Fruit fly (Drosophila melanogaster) whole organism, prepupa: Measurements from ENCODE around the gene Sys1.
A peak's percentile ranks its signal among the peaks of the same experiment; 100 is the strongest.

Experiments
- Blimp-1 ChIP-seq: fragments of 200-800 bp; sonication (Bioruptor generic); optimal IDR thresholded peaks from 3 replicates; lab custom pipeline; 2017; ENCODE audit warnings: missing biosample characterization, missing genetic modification characterization, mild to moderate bottlenecking, moderate library complexity, missing genetic modification reagents
- CG10669 ChIP-seq: fragments of 200-800 bp; sonication (Bioruptor generic); optimal IDR thresholded peaks from 3 replicates; lab custom pipeline; 2018; ENCODE audit warnings: missing biosample characterization, mild to moderate bottlenecking, missing genetic modification characterization, moderate library complexity
- CG15336 ChIP-seq: fragments of 200-800 bp; sonication (Bioruptor generic); IDR thresholded peaks from 2 replicates; pipeline ENCODE4 v1.3.6; 2022; ENCODE audit warnings: missing biosample characterization, missing genetic modification characterization
- CG1621 ChIP-seq: fragments of 200-800 bp; sonication (Bioruptor generic); optimal IDR thresholded peaks from 3 replicates; lab custom pipeline; 2018; ENCODE audit warnings: missing biosample characterization, mild to moderate bottlenecking, missing genetic modification characterization
- CG32006 ChIP-seq: fragments of 200-800 bp; sonication (Bioruptor generic); optimal IDR thresholded peaks from 3 replicates; lab custom pipeline; 2017; ENCODE audit warnings: missing biosample characterization, mild to moderate bottlenecking, missing genetic modification characterization
- CG34406 ChIP-seq: fragments of 200-800 bp; sonication (Bioruptor generic); optimal IDR thresholded peaks from 3 replicates; lab custom pipeline; 2016; ENCODE audit warnings: missing biosample characterization, missing genetic modification characterization
- CG4318 ChIP-seq: fragments of 200-800 bp; sonication (Bioruptor generic); optimal IDR thresholded peaks from 3 replicates; lab custom pipeline; 2017; ENCODE audit warnings: missing biosample characterization, mild to moderate bottlenecking, missing genetic modification characterization
- CG6276 ChIP-seq: fragments of 200-800 bp; sonication (Bioruptor generic); optimal IDR thresholded peaks from 2 replicates; lab custom pipeline; 2017; ENCODE audit warnings: missing biosample characterization, mild to moderate bottlenecking, missing genetic modification characterization
- CG6792 ChIP-seq: fragments of 200-800 bp; sonication (Bioruptor generic); optimal IDR thresholded peaks from 3 replicates; lab custom pipeline; 2016; ENCODE audit warnings: missing biosample characterization, missing genetic modification characterization
- CG6854 ChIP-seq: fragments of 200-800 bp; sonication (Bioruptor generic); optimal IDR thresholded peaks from 2 replicates; lab custom pipeline; 2017; ENCODE audit warnings: missing biosample characterization, mild to moderate bottlenecking, missing genetic modification characterization
- CG7368 ChIP-seq: fragments of 200-800 bp; sonication (Bioruptor generic); optimal IDR thresholded peaks from 3 replicates; lab custom pipeline; 2016; ENCODE audit warnings: missing biosample characterization, missing genetic modification characterization
- CG8119 ChIP-seq: fragments of 200-800 bp; sonication (Bioruptor generic); IDR thresholded peaks from 3 replicates; pipeline ENCODE4 v1.3.6; 2022; ENCODE audit warnings: missing biosample characterization, missing genetic modification characterization
- CG8319 ChIP-seq: fragments of 200-800 bp; sonication (Bioruptor generic); optimal IDR thresholded peaks from 3 replicates; lab custom pipeline; 2016; ENCODE audit warnings: missing biosample characterization, missing genetic modification characterization
- CG8632 ChIP-seq: fragments of 200-800 bp; sonication (Bioruptor generic); optimal IDR thresholded peaks from 3 replicates; lab custom pipeline; 2016; ENCODE audit warnings: missing biosample characterization, missing genetic modification characterization
- CG9139 ChIP-seq: fragments of 200-800 bp; sonication (Bioruptor generic); optimal IDR thresholded peaks from 3 replicates; lab custom pipeline; 2017; ENCODE audit warnings: missing biosample characterization, mild to moderate bottlenecking, missing genetic modification characterization
- Eip78C ChIP-seq: fragments of 200-800 bp; sonication (Bioruptor generic); peaks from one replicate; lab custom pipeline; 2016; ENCODE audit warnings: missing biosample characterization, missing genetic modification characterization
- Eip93F ChIP-seq: fragments of 200-800 bp; sonication (Bioruptor generic); optimal IDR thresholded peaks from 2 replicates; lab custom pipeline; 2016; ENCODE audit warnings: missing biosample characterization, mild to moderate bottlenecking, missing genetic modification characterization
- Ets96B ChIP-seq: fragments of 200-800 bp; optimal IDR thresholded peaks from 2 replicates; lab custom pipeline; 2019; ENCODE audit warnings: missing biosample characterization, mild to moderate bottlenecking, missing genetic modification characterization, moderate library complexity
- Gug ChIP-seq: fragments of 200-800 bp; sonication (Bioruptor generic); IDR thresholded peaks from 2 replicates; pipeline ENCODE4 v1.3.6; 2022; ENCODE audit warnings: missing biosample characterization, missing genetic modification characterization
- Hr38 ChIP-seq: sonication (Bioruptor generic); optimal IDR thresholded peaks from 2 replicates; lab custom pipeline; 2016; ENCODE audit warnings: missing biosample characterization, missing genetic modification characterization
- Hr39 ChIP-seq: fragments of 200-800 bp; sonication (Bioruptor generic); optimal IDR thresholded peaks from 2 replicates; lab custom pipeline; 2016; ENCODE audit warnings: missing biosample characterization, missing genetic modification characterization
- Lpt ChIP-seq: fragments of 200-800 bp; sonication (Bioruptor generic); optimal IDR thresholded peaks from 3 replicates; lab custom pipeline; 2016; ENCODE audit warnings: missing biosample characterization, missing genetic modification characterization
- Met ChIP-seq: fragments of 200-800 bp; sonication (Bioruptor generic); optimal IDR thresholded peaks from 3 replicates; lab custom pipeline; 2016; ENCODE audit warnings: missing biosample characterization, missing genetic modification characterization
- OdsH ChIP-seq: fragments of 200-800 bp; sonication (Bioruptor generic); optimal IDR thresholded peaks from 3 replicates; lab custom pipeline; 2016; ENCODE audit warnings: missing biosample characterization, missing genetic modification characterization
- Smox ChIP-seq: fragments of 200-800 bp; sonication (Bioruptor generic); optimal IDR thresholded peaks from 3 replicates; lab custom pipeline; 2016; ENCODE audit warnings: missing biosample characterization, missing genetic modification characterization
- Sox102F ChIP-seq: fragments of 200-800 bp; sonication (Bioruptor generic); optimal IDR thresholded peaks from 2 replicates; lab custom pipeline; 2016; ENCODE audit warnings: missing biosample characterization, mild to moderate bottlenecking, missing genetic modification characterization
- Sox14 ChIP-seq: fragments of 200-800 bp; sonication (Bioruptor generic); optimal IDR thresholded peaks from 3 replicates; lab custom pipeline; 2016; ENCODE audit warnings: missing biosample characterization, missing genetic modification characterization
- Sox15 ChIP-seq: fragments of 200-800 bp; sonication (Bioruptor generic); optimal IDR thresholded peaks from 3 replicates; lab custom pipeline; 2016; ENCODE audit warnings: missing biosample characterization, missing genetic modification characterization
- acj6 ChIP-seq: fragments of 200-800 bp; sonication (Bioruptor generic); optimal IDR thresholded peaks from 3 replicates; lab custom pipeline; 2016; ENCODE audit warnings: missing biosample characterization, missing genetic modification characterization
- cyc ChIP-seq: fragments of 200-800 bp; sonication (Bioruptor generic); optimal IDR thresholded peaks from 3 replicates; lab custom pipeline; 2016; ENCODE audit warnings: missing biosample characterization, missing genetic modification characterization
- dac ChIP-seq: fragments of 200-800 bp; sonication (Bioruptor generic); optimal IDR thresholded peaks from 2 replicates; lab custom pipeline; 2017; ENCODE audit warnings: missing biosample characterization, mild to moderate bottlenecking, missing genetic modification characterization
- dsx ChIP-seq: fragments of 200-800 bp; optimal IDR thresholded peaks from 3 replicates; lab custom pipeline; 2019; ENCODE audit warnings: missing biosample characterization, mild to moderate bottlenecking, missing genetic modification characterization, moderate library complexity; ENCODE audit not compliant: poor library complexity, severe bottlenecking
- eg ChIP-seq: fragments of 200-800 bp; sonication (Bioruptor generic); IDR thresholded peaks from 3 replicates; pipeline ENCODE4 v1.3.6; 2022; ENCODE audit warnings: missing biosample characterization, missing genetic modification characterization
- fd59A ChIP-seq: fragments of 200-800 bp; sonication (Bioruptor generic); optimal IDR thresholded peaks from 2 replicates; lab custom pipeline; 2017; ENCODE audit warnings: missing biosample characterization, mild to moderate bottlenecking, missing genetic modification characterization, missing genetic modification reagents
- fd85E ChIP-seq: fragments of 200-800 bp; sonication (Bioruptor generic); optimal IDR thresholded peaks from 3 replicates; lab custom pipeline; 2016; ENCODE audit warnings: missing biosample characterization, missing genetic modification characterization
- fkh ChIP-seq: fragments of 200-800 bp; sonication (Bioruptor generic); optimal IDR thresholded peaks from 3 replicates; lab custom pipeline; 2017; ENCODE audit warnings: missing biosample characterization, mild to moderate bottlenecking, missing genetic modification characterization, moderate library complexity
- lz ChIP-seq: fragments of 200-800 bp; sonication (Bioruptor generic); optimal IDR thresholded peaks from 3 replicates; lab custom pipeline; 2016; ENCODE audit warnings: missing biosample characterization, missing genetic modification characterization
- pdm3 ChIP-seq: fragments of 200-800 bp; sonication (Bioruptor generic); optimal IDR thresholded peaks from 3 replicates; lab custom pipeline; 2016; ENCODE audit warnings: missing biosample characterization, missing genetic modification characterization
- salr ChIP-seq, 2 experiments: fragments of 200-800 bp; sonication (Bioruptor generic); optimal IDR thresholded peaks; 3 replicates each; lab custom pipeline; 2016 to 2018; ENCODE audit warnings: missing biosample characterization in 2 of 2, missing genetic modification characterization in 2 of 2, mild to moderate bottlenecking in 1 of 2
- spab ChIP-seq: fragments of 200-800 bp; sonication (Bioruptor generic); optimal IDR thresholded peaks from 2 replicates; lab custom pipeline; 2017; ENCODE audit warnings: missing biosample characterization, mild to moderate bottlenecking, missing genetic modification characterization, missing genetic modification reagents
- ss ChIP-seq, 2 experiments: fragments of 200-800 bp; sonication (Bioruptor generic); optimal IDR thresholded peaks; 2 replicates in 1 of 2; 3 replicates in 1 of 2; lab custom pipeline; 2017 to 2018; ENCODE audit warnings: mild to moderate bottlenecking in 2 of 2, missing biosample characterization in 2 of 2, missing genetic modification characterization in 2 of 2, moderate library complexity in 1 of 2
- svp ChIP-seq: fragments of 200-800 bp; sonication (Bioruptor generic); peaks from one replicate; lab custom pipeline; 2016; ENCODE audit warnings: missing biosample characterization, missing genetic modification characterization
- topi ChIP-seq: fragments of 200-800 bp; sonication (Bioruptor generic); optimal IDR thresholded peaks from 3 replicates; lab custom pipeline; 2016; ENCODE audit warnings: missing biosample characterization, missing genetic modification characterization
- vri ChIP-seq: fragments of 200-800 bp; sonication (Bioruptor generic); optimal IDR thresholded peaks from 3 replicates; lab custom pipeline; 2016; ENCODE audit warnings: missing biosample characterization, mild to moderate bottlenecking, missing genetic modification characterization

The Sys1 gene

dm6 chr3R:8642376-8642966, 10.2 kb upstream of the Sys1 start:
- TF ChIP-seq vri (GFP tag; lab: Kevin White, UChicago) (peak; percentile 85), Eip78C (GFP tag; lab: Kevin White, UChicago) (peak; percentile 57), Blimp-1 (GFP tag; lab: Kevin White, UChicago) (no peak), svp (GFP tag; lab: Kevin White, UChicago) (peak; percentile 59), CG6276 (GFP tag; lab: Kevin White, UChicago) (peak; percentile 14), lz (no peak), spab (GFP tag; lab: Kevin White, UChicago) (no peak)
- TF ChIP-seq, all 60 proteins: peak for 4

dm6 chr3R:8645580-8646220, 6.9 kb upstream of the Sys1 start, which contains the start of gene Cyp313b1:
Gene Cyp313b1 (minus strand): TSS chr3R:8645650.
- TF ChIP-seq svp (GFP tag; lab: Kevin White, UChicago) (peak; percentile 25), Hr39 (GFP tag; lab: Kevin White, UChicago) (peak; percentile 14), Sox15 (no peak), CG8632 (GFP tag; lab: Kevin White, UChicago) (no peak), acj6 (no peak), eg (GFP tag; lab: Robert Waterston, UW) (peak; percentile 21; the same call in 1 of the 3 replicates), Eip78C (GFP tag; lab: Kevin White, UChicago) (peak; percentile 25)

dm6 chr3R:8650741-8651140, 1.9 kb upstream of the Sys1 start, which contains the start of the genes Mkk4 and SLIRP2:
Gene Mkk4 (minus strand): TSS chr3R:8650796.
Gene SLIRP2 (plus strand): TSS chr3R:8651084.
- TF ChIP-seq CG8119 = peak; percentile 99
- TF ChIP-seq Sox14 (GFP tag; lab: Kevin White, UChicago) = peak; percentile 99
- TF ChIP-seq fd85E (GFP tag; lab: Kevin White, UChicago) = peak; percentile 94
- TF ChIP-seq CG6854 (GFP tag; lab: Kevin White, UChicago) = peak; percentile 94
- TF ChIP-seq Gug (GFP tag; lab: Robert Waterston, UW) = peak; percentile 99
- TF ChIP-seq Sox15 = peak; percentile 99
- TF ChIP-seq ss (GFP tag; optimal IDR thresholded peaks at IDR 0.05; lab: Kevin White, UChicago) = peak; percentile 96 to 97
- TF ChIP-seq lz = peak; percentile 99
- TF ChIP-seq Sox102F (GFP tag; lab: Kevin White, UChicago) = peak; percentile 99
- TF ChIP-seq dsx (GFP tag; lab: Kevin White, UChicago) = peak; percentile 98
- peak; percentile 90 for TF ChIP-seq Hr38
- peak; percentile 99 for TF ChIP-seq Hr39 (GFP tag; lab: Kevin White, UChicago)
- TF ChIP-seq CG6276 (GFP tag; lab: Kevin White, UChicago) = peak; percentile 98
- peak; percentile 97 for TF ChIP-seq dac
- peak; percentile 99 for TF ChIP-seq pdm3 (GFP tag; lab: Kevin White, UChicago)
- peak; percentile 99 for TF ChIP-seq CG15336 (GFP tag; lab: Robert Waterston, UW)
- peak; percentile 98 for TF ChIP-seq CG1621 (tag; lab: Kevin White, UChicago)
- peak; percentile 98 for TF ChIP-seq CG7368 (GFP tag; lab: Kevin White, UChicago)
- TF ChIP-seq CG10669 (GFP tag; lab: Kevin White, UChicago) = peak; percentile 99
- peak; percentile 98 for TF ChIP-seq Lpt
- TF ChIP-seq Eip93F (GFP tag; lab: Kevin White, UChicago) = peak; percentile 96
- peak; percentile 98 for TF ChIP-seq CG4318 (GFP tag; lab: Kevin White, UChicago)
- peak; percentile 99 for TF ChIP-seq cyc (GFP tag; lab: Kevin White, UChicago)
- TF ChIP-seq CG9139 (GFP tag; lab: Kevin White, UChicago) = peak; percentile 96
- peak; percentile 98 for TF ChIP-seq Ets96B (tag; lab: Kevin White, UChicago)
- peak; percentile 99 for TF ChIP-seq CG6792 (GFP tag; lab: Kevin White, UChicago)
- TF ChIP-seq fd59A = peak; percentile 99
- peak; percentile 97 to 98 for TF ChIP-seq salr (GFP tag; optimal IDR thresholded peaks at IDR 0.05; lab: Kevin White, UChicago)
- peak; percentile 99 for TF ChIP-seq CG32006 (GFP tag; lab: Kevin White, UChicago)
- peak; percentile 99 for TF ChIP-seq acj6
- peak; percentile 99 for TF ChIP-seq CG34406
- peak; percentile 97 for TF ChIP-seq CG8319
- TF ChIP-seq Smox (GFP tag; lab: Kevin White, UChicago) = peak; percentile 99
- TF ChIP-seq vri (GFP tag; lab: Kevin White, UChicago) = peak; percentile 98
- TF ChIP-seq fkh (GFP tag; lab: Kevin White, UChicago) = peak; percentile 93
- TF ChIP-seq Eip78C (GFP tag; lab: Kevin White, UChicago) = peak; percentile 100
- peak; percentile 99 for TF ChIP-seq topi
- peak; percentile 99 for TF ChIP-seq OdsH
- TF ChIP-seq Met (GFP tag; lab: Kevin White, UChicago) = peak; percentile 99
